Fruit fly (Drosophila melanogaster) whole organism, embryonic: ENCODE measurements around the gene CG13085.

Experiments
- Abd-B ChIP-seq: fragments of 200-800 bp; sonication (Bioruptor generic); optimal IDR thresholded peaks from 2 replicates; lab custom pipeline; 2018; ENCODE audit warnings: missing biosample characterization, mild to moderate bottlenecking, missing genetic modification characterization, moderate library complexity
- CG10209 ChIP-seq: fragments of 200-800 bp; sonication (Bioruptor generic); optimal IDR thresholded peaks from 3 replicates; lab custom pipeline; 2017; ENCODE audit warnings: missing biosample characterization, mild to moderate bottlenecking, missing genetic modification characterization, missing genetic modification reagents
- CG10979 ChIP-seq: fragments of 200-800 bp; sonication (Bioruptor generic); optimal IDR thresholded peaks from 2 replicates; lab custom pipeline; 2018; ENCODE audit warnings: missing biosample characterization, mild to moderate bottlenecking, missing genetic modification characterization, moderate library complexity
- CG11504 ChIP-seq: fragments of 200-800 bp; sonication (Bioruptor generic); optimal IDR thresholded peaks from 3 replicates; lab custom pipeline; 2019; ENCODE audit warnings: missing biosample characterization, mild to moderate bottlenecking, missing genetic modification characterization, moderate library complexity
- CG12219 ChIP-seq: fragments of 200-800 bp; sonication (Bioruptor generic); optimal IDR thresholded peaks from 3 replicates; lab custom pipeline; 2018; ENCODE audit warnings: missing biosample characterization, mild to moderate bottlenecking, missing genetic modification characterization
- CG13775 ChIP-seq: fragments of 200-800 bp; sonication (Bioruptor generic); optimal IDR thresholded peaks from 3 replicates; lab custom pipeline; 2017; ENCODE audit warnings: missing biosample characterization, mild to moderate bottlenecking, missing genetic modification characterization
- CG14710 ChIP-seq: fragments of 200-800 bp; sonication (Bioruptor generic); optimal IDR thresholded peaks from 3 replicates; lab custom pipeline; 2019; ENCODE audit warnings: missing biosample characterization, mild to moderate bottlenecking, missing genetic modification characterization, moderate library complexity
- CG17361 ChIP-seq: fragments of 200-800 bp; sonication (Bioruptor generic); IDR thresholded peaks from 3 replicates; pipeline ENCODE4 v1.3.6; 2022; ENCODE audit warnings: missing biosample characterization, missing genetic modification characterization
- CG17385 ChIP-seq: fragments of 200-800 bp; sonication (Bioruptor generic); optimal IDR thresholded peaks from 3 replicates; lab custom pipeline; 2018; ENCODE audit warnings: missing biosample characterization, mild to moderate bottlenecking, missing genetic modification characterization
- CG18262 ChIP-seq: fragments of 200-800 bp; optimal IDR thresholded peaks from 3 replicates; lab custom pipeline; 2019; ENCODE audit warnings: missing biosample characterization, mild to moderate bottlenecking, missing genetic modification characterization, moderate library complexity
- CG18599 ChIP-seq: fragments of 200-800 bp; sonication (Bioruptor generic); optimal IDR thresholded peaks from 3 replicates; lab custom pipeline; 2017; ENCODE audit warnings: missing biosample characterization, missing genetic modification characterization, mild to moderate bottlenecking, moderate library complexity, missing genetic modification reagents
- CG2129 ChIP-seq: fragments of 200-800 bp; sonication (Bioruptor generic); IDR thresholded peaks from 2 replicates; pipeline ENCODE4 v1.3.6; 2022; ENCODE audit warnings: missing biosample characterization, missing genetic modification characterization; ENCODE audit not compliant: partially characterized antibody
- CG2678 ChIP-seq: fragments of 200-800 bp; sonication (Bioruptor generic); optimal IDR thresholded peaks from 3 replicates; lab custom pipeline; 2019; ENCODE audit warnings: missing biosample characterization, mild to moderate bottlenecking, missing genetic modification characterization, moderate library complexity
- CG2712 ChIP-seq: fragments of 200-800 bp; optimal IDR thresholded peaks from 3 replicates; lab custom pipeline; 2019; ENCODE audit warnings: missing biosample characterization, mild to moderate bottlenecking, missing genetic modification characterization, moderate library complexity
- CG30403 ChIP-seq: fragments of 200-800 bp; sonication (Bioruptor generic); optimal IDR thresholded peaks from 3 replicates; lab custom pipeline; 2016; ENCODE audit warnings: missing biosample characterization, missing genetic modification characterization
- CG31441 ChIP-seq: fragments of 200-800 bp; sonication (Bioruptor generic); IDR thresholded peaks from 2 replicates; pipeline ENCODE4 v1.3.6; 2022; ENCODE audit warnings: missing biosample characterization, missing genetic modification characterization
- CG3281 ChIP-seq: fragments of 200-800 bp; sonication (Bioruptor generic); optimal IDR thresholded peaks from 3 replicates; lab custom pipeline; 2017; ENCODE audit warnings: missing biosample characterization, mild to moderate bottlenecking, missing genetic modification characterization
- CG7556 ChIP-seq: fragments of 200-800 bp; sonication (Bioruptor generic); optimal IDR thresholded peaks from 2 replicates; lab custom pipeline; 2017; ENCODE audit warnings: missing biosample characterization, mild to moderate bottlenecking, missing genetic modification characterization
- CG7839 ChIP-seq: fragments of 200-800 bp; sonication (Bioruptor generic); optimal IDR thresholded peaks from 3 replicates; lab custom pipeline; 2018; ENCODE audit warnings: missing biosample characterization, mild to moderate bottlenecking, missing genetic modification characterization, moderate library complexity
- CG9437 ChIP-seq: fragments of 200-800 bp; sonication (Bioruptor generic); optimal IDR thresholded peaks from 2 replicates; lab custom pipeline; 2018; ENCODE audit warnings: missing biosample characterization, mild to moderate bottlenecking, missing genetic modification characterization
- CG9727 ChIP-seq: fragments of 200-800 bp; sonication (Bioruptor generic); optimal IDR thresholded peaks from 3 replicates; lab custom pipeline; 2017; ENCODE audit warnings: missing biosample characterization, mild to moderate bottlenecking, missing genetic modification characterization
- CoRest ChIP-seq: fragments of 200-800 bp; sonication (Bioruptor generic); optimal IDR thresholded peaks from 3 replicates; lab custom pipeline; 2018; ENCODE audit warnings: missing biosample characterization, mild to moderate bottlenecking, missing genetic modification characterization, moderate library complexity
- E2f1 ChIP-seq: fragments of 200-800 bp; sonication (Bioruptor generic); IDR thresholded peaks from 2 replicates; pipeline ENCODE4 v1.3.6; 2022; ENCODE audit warnings: missing biosample characterization, missing genetic modification characterization
- Hmx ChIP-seq: fragments of 200-800 bp; sonication (Bioruptor generic); optimal IDR thresholded peaks from 2 replicates; lab custom pipeline; 2016; ENCODE audit warnings: missing biosample characterization, missing genetic modification characterization
- Hr3 ChIP-seq: fragments of 200-800 bp; sonication (Bioruptor generic); optimal IDR thresholded peaks from 3 replicates; lab custom pipeline; 2016; ENCODE audit warnings: missing biosample characterization, missing genetic modification characterization
- Oli ChIP-seq: fragments of 200-800 bp; sonication (Bioruptor generic); optimal IDR thresholded peaks from 2 replicates; lab custom pipeline; 2018; ENCODE audit warnings: missing biosample characterization, mild to moderate bottlenecking, missing genetic modification characterization, moderate library complexity
- Sox100B ChIP-seq: fragments of 200-800 bp; sonication (Bioruptor generic); optimal IDR thresholded peaks from 3 replicates; lab custom pipeline; 2018; ENCODE audit warnings: missing biosample characterization, mild to moderate bottlenecking, missing genetic modification characterization
- ac ChIP-seq: fragments of 200-800 bp; sonication (Bioruptor generic); optimal IDR thresholded peaks from 3 replicates; lab custom pipeline; 2017; ENCODE audit warnings: missing biosample characterization, mild to moderate bottlenecking, missing genetic modification characterization
- az2 ChIP-seq: fragments of 200-800 bp; sonication (Bioruptor generic); optimal IDR thresholded peaks from 3 replicates; lab custom pipeline; 2016; ENCODE audit warnings: missing biosample characterization, missing genetic modification characterization
- bcd ChIP-seq: fragments of 200-800 bp; sonication (Bioruptor generic); optimal IDR thresholded peaks from 2 replicates; lab custom pipeline; 2017; ENCODE audit warnings: missing biosample characterization, mild to moderate bottlenecking, missing genetic modification characterization
- dmrt99B ChIP-seq: fragments of 200-800 bp; sonication (Bioruptor generic); optimal IDR thresholded peaks from 2 replicates; lab custom pipeline; 2018; ENCODE audit warnings: missing biosample characterization, mild to moderate bottlenecking, missing genetic modification characterization, moderate library complexity
- ewg ChIP-seq: fragments of 200-800 bp; sonication (Bioruptor generic); optimal IDR thresholded peaks from 3 replicates; lab custom pipeline; 2017; ENCODE audit warnings: mild to moderate bottlenecking, missing biosample characterization, missing genetic modification reagents, missing genetic modification characterization
- fd96Cb ChIP-seq: fragments of 200-800 bp; sonication (Bioruptor generic); optimal IDR thresholded peaks from 2 replicates; lab custom pipeline; 2018; ENCODE audit warnings: missing biosample characterization, mild to moderate bottlenecking, missing genetic modification characterization, moderate library complexity
- gem ChIP-seq: fragments of 200-800 bp; sonication (Bioruptor generic); optimal IDR thresholded peaks from 2 replicates; lab custom pipeline; 2019; ENCODE audit warnings: missing biosample characterization, mild to moderate bottlenecking, missing genetic modification characterization, moderate library complexity
- grau ChIP-seq: fragments of 200-800 bp; optimal IDR thresholded peaks from 3 replicates; lab custom pipeline; 2019; ENCODE audit warnings: missing biosample characterization, mild to moderate bottlenecking, missing genetic modification characterization, moderate library complexity
- ken ChIP-seq: fragments of 200-800 bp; sonication (Bioruptor generic); IDR thresholded peaks from 3 replicates; pipeline ENCODE4 v1.3.6; 2022; ENCODE audit warnings: missing biosample characterization, missing genetic modification characterization
- lola ChIP-seq, 3 experiments: fragments of >200 bp in 2 of 3; fragments of 200-800 bp in 1 of 3; sonication (Bioruptor generic) in 1 of 3; optimal IDR thresholded peaks; 2 replicates each; lab custom pipeline; 2017 to 2019; ENCODE audit warnings: missing biosample characterization in 3 of 3, missing genetic modification characterization in 3 of 3, mild to moderate bottlenecking in 1 of 3, moderate library complexity in 1 of 3
- nmo ChIP-seq: fragments of 200-800 bp; sonication (Bioruptor generic); optimal IDR thresholded peaks from 2 replicates; lab custom pipeline; 2018; ENCODE audit warnings: missing biosample characterization, mild to moderate bottlenecking, missing genetic modification characterization, moderate library complexity
- odd ChIP-seq: fragments of 200-800 bp; sonication (Bioruptor generic); optimal IDR thresholded peaks from 2 replicates; lab custom pipeline; 2017; ENCODE audit warnings: missing biosample characterization, mild to moderate bottlenecking, missing genetic modification characterization
- otp ChIP-seq: fragments of 200-800 bp; sonication (Bioruptor generic); IDR thresholded peaks from 3 replicates; pipeline ENCODE4, ENCODE4 v1.3.6; 2022; ENCODE audit warnings: missing biosample characterization, missing genetic modification characterization
- phol ChIP-seq: fragments of 200-800 bp; sonication (Bioruptor generic); optimal IDR thresholded peaks from 3 replicates; lab custom pipeline; 2018; ENCODE audit warnings: missing biosample characterization, mild to moderate bottlenecking, missing genetic modification characterization, moderate library complexity
- repo ChIP-seq: fragments of 200-800 bp; sonication (Bioruptor generic); optimal IDR thresholded peaks from 2 replicates; lab custom pipeline; 2016; ENCODE audit warnings: missing biosample characterization, missing genetic modification characterization
- row ChIP-seq: fragments of 200-800 bp; sonication (Bioruptor generic); IDR thresholded peaks from 3 replicates; pipeline ENCODE4 v1.3.6; 2022; ENCODE audit warnings: missing biosample characterization, missing genetic modification characterization
- sc ChIP-seq, 3 experiments: fragments of >200 bp in 2 of 3; fragments of 200-800 bp in 1 of 3; sonication (Bioruptor generic) in 1 of 3; optimal IDR thresholded peaks; 2 replicates in 2 of 3; 3 replicates in 1 of 3; lab custom pipeline; 2017; ENCODE audit warnings: mild to moderate bottlenecking in 1 of 3, missing biosample characterization in 1 of 3, missing genetic modification characterization in 1 of 3, missing genetic modification reagents in 1 of 3
- sens ChIP-seq: fragments of 200-800 bp; sonication (Bioruptor generic); peaks from one replicate; lab custom pipeline; 2016; ENCODE audit warnings: missing biosample characterization, missing genetic modification characterization
- shn ChIP-seq: fragments of 200-800 bp; sonication (Bioruptor generic); optimal IDR thresholded peaks from 3 replicates; lab custom pipeline; 2016; ENCODE audit warnings: missing biosample characterization, missing genetic modification characterization
- tio ChIP-seq: fragments of 200-800 bp; sonication (Bioruptor generic); optimal IDR thresholded peaks from 2 replicates; lab custom pipeline; 2017; ENCODE audit warnings: missing biosample characterization, missing genetic modification characterization, inconsistent platforms

CG13085 gene

dm6 chr2L:19463405-19463804 lies 39.6 kb downstream of the CG13085 start:
- TF ChIP-seq CG18599 (GFP tag; lab: Kevin White, UChicago) (peak; percentile 19), grau (tag; lab: Kevin White, UChicago) (peak; percentile 8), CG9727 (GFP tag; lab: Kevin White, UChicago) (peak; percentile 31), CG10209 (GFP tag; lab: Kevin White, UChicago) (peak; percentile 5), CoRest (tag; lab: Kevin White, UChicago) (peak; percentile 36), ac (GFP tag; lab: Kevin White, UChicago) (no peak), CG2129 (GFP tag; lab: Robert Waterston, UW) (no peak), CG30403 (GFP tag; lab: Kevin White, UChicago) (peak; percentile 12), CG11504 (peak; percentile 30), CG13775 (GFP tag; lab: Kevin White, UChicago) (peak; percentile 20), CG18262 (tag; lab: Kevin White, UChicago) (peak; percentile 57), dmrt99B (tag; lab: Kevin White, UChicago) (peak; percentile 7), bcd (GFP tag; lab: Kevin White, UChicago) (peak; percentile 4), Hmx (GFP tag; lab: Kevin White, UChicago) (no peak), CG31441 (GFP tag; lab: Robert Waterston, UW) (peak; percentile 34; the same call in 1 of the 2 replicates), CG2678 (tag; lab: Kevin White, UChicago) (peak; percentile 44), row (GFP tag; lab: Robert Waterston, UW) (0 out of 3 replicates have a peak, but pooled peaks have one; percentile 20), CG14710 (tag; lab: Kevin White, UChicago) (peak; percentile 8), gem (peak; percentile 56), CG3281 (GFP tag; lab: Kevin White, UChicago) (peak; percentile 37), fd96Cb (tag; lab: Kevin White, UChicago) (peak; percentile 12), Oli (tag; lab: Kevin White, UChicago) (peak; percentile 41), ewg (GFP tag; lab: Kevin White, UChicago) (no peak), CG9437 (GFP tag; lab: Kevin White, UChicago) (peak; percentile 63), Sox100B (peak; percentile 58), CG12219 (GFP tag; lab: Kevin White, UChicago) (no peak), CG17361 (GFP tag; lab: Robert Waterston, UW) (peak; percentile 73), Hr3 (GFP tag; lab: Kevin White, UChicago) (peak; percentile 6), az2 (GFP tag; lab: Kevin White, UChicago) (peak; percentile 0), shn (GFP tag; lab: Kevin White, UChicago) (no peak), sc (optimal IDR thresholded peaks at IDR 0.05; lab: Kevin White, UChicago) (no peak), sc (GFP tag; optimal IDR thresholded peaks at IDR 0.05; lab: Kevin White, UChicago) (peak; percentile 2), lola (GFP tag; optimal IDR thresholded peaks at IDR 0.05; lab: Kevin White, UChicago) (peak in 1 of 3 experiments; percentile 28), CG7839 (peak; percentile 23), CG17385 (GFP tag; lab: Kevin White, UChicago) (peak; percentile 1), CG2712 (tag; lab: Kevin White, UChicago) (peak; percentile 2), CG10979 (peak; percentile 33), CG7556 (GFP tag; lab: Kevin White, UChicago) (peak; percentile 59), odd (GFP tag; lab: Kevin White, UChicago) (peak; percentile 16), repo (GFP tag; lab: Kevin White, UChicago) (no peak), sens (peak; percentile 18), Abd-B (GFP tag; lab: Kevin White, UChicago) (peak; percentile 9), ken (GFP tag; lab: Robert Waterston, UW) (no peak), otp (GFP tag; lab: Robert Waterston, UW) (no peak), tio (GFP tag; lab: Kevin White, UChicago) (peak; percentile 4), phol (tag; lab: Kevin White, UChicago) (peak; percentile 35), E2f1 (no peak), nmo (GFP tag; lab: Kevin White, UChicago) (peak; percentile 32)
